Fruit fly (Drosophila melanogaster) whole organism: ENCODE results near the gene mRpS24.

Experiments used
- Dll ChIP-seq: fragments of >200 bp; optimal IDR thresholded peaks from 2 replicates; lab custom pipeline; 2017
- usp ChIP-seq: fragments of >200 bp; optimal IDR thresholded peaks from 2 replicates; lab custom pipeline; 2017; ENCODE audit warnings: missing biosample characterization, missing genetic modification characterization, mixed read lengths

dm6 chr3R:24142971-24143370, 20.4 kb downstream of the mRpS24 start:
- no peak for TF ChIP-seq Dll (lab: Kevin White, UChicago)
- TF ChIP-seq usp (GFP tag; lab: Kevin White, UChicago), result no peak
